Fruit fly (Drosophila melanogaster) whole organism, wandering third instar larva: ENCODE results near the gene CG5214.

Experiments used
- Abd-B ChIP-seq: fragments of >200 bp; optimal IDR thresholded peaks from 2 replicates; lab custom pipeline; 2017; ENCODE audit warnings: missing biosample characterization, missing genetic modification characterization
- CG32264 ChIP-seq: fragments of 200-800 bp; sonication (Bioruptor generic); optimal IDR thresholded peaks from 2 replicates; lab custom pipeline; 2016; ENCODE audit warnings: missing biosample characterization, missing genetic modification characterization
- CG9705 ChIP-seq: fragments of 200-800 bp; sonication (Bioruptor generic); optimal IDR thresholded peaks from 2 replicates; lab custom pipeline; 2018; ENCODE audit warnings: missing biosample characterization, mild to moderate bottlenecking, missing genetic modification characterization
- Dfd ChIP-seq: fragments of >200 bp; optimal IDR thresholded peaks from 2 replicates; lab custom pipeline; 2017; ENCODE audit warnings: missing biosample characterization, missing genetic modification characterization
- GATAd ChIP-seq: sonication (Bioruptor generic); optimal IDR thresholded peaks from 2 replicates; lab custom pipeline; 2016; ENCODE audit warnings: missing biosample characterization, missing genetic modification characterization
- HLH106 ChIP-seq: fragments of 200-800 bp; optimal IDR thresholded peaks from 3 replicates; lab custom pipeline; 2019; ENCODE audit warnings: missing biosample characterization, mild to moderate bottlenecking, missing genetic modification characterization, moderate library complexity
- Hnf4 ChIP-seq: fragments of 200-800 bp; sonication (Bioruptor generic); optimal IDR thresholded peaks from 2 replicates; lab custom pipeline; 2016; ENCODE audit warnings: missing biosample characterization, mild to moderate bottlenecking, missing genetic modification characterization
- Hr78 ChIP-seq: fragments of >200 bp; optimal IDR thresholded peaks from 2 replicates; lab custom pipeline; 2017; ENCODE audit warnings: missing biosample characterization, missing genetic modification characterization
- Hr83 ChIP-seq: fragments of 200-300 bp; sonication (Bioruptor generic); optimal IDR thresholded peaks from 2 replicates; lab custom pipeline; 2016; ENCODE audit warnings: missing biosample characterization, mild to moderate bottlenecking, missing genetic modification characterization, moderate library complexity; ENCODE audit not compliant: poor library complexity, severe bottlenecking
- Jra ChIP-seq: sonication (Bioruptor generic); optimal IDR thresholded peaks from 2 replicates; lab custom pipeline; 2016; ENCODE audit warnings: missing biosample characterization, missing genetic modification characterization
- Mio ChIP-seq: sonication (Bioruptor generic); optimal IDR thresholded peaks from 2 replicates; lab custom pipeline; 2016; ENCODE audit warnings: missing biosample characterization, missing genetic modification characterization
- Myc ChIP-seq: fragments of >200 bp; optimal IDR thresholded peaks from 2 replicates; lab custom pipeline; 2017
- N ChIP-seq: fragments of >200 bp; optimal IDR thresholded peaks from 2 replicates; lab custom pipeline; 2018; ENCODE audit warnings: missing biosample characterization, missing external identifiers, missing genetic modification characterization
- OdsH ChIP-seq: fragments of 200-800 bp; sonication (Bioruptor generic); optimal IDR thresholded peaks from 2 replicates; lab custom pipeline; 2016; ENCODE audit warnings: missing biosample characterization, mild to moderate bottlenecking, missing genetic modification characterization
- Rel ChIP-seq, 2 experiments: fragments of 200-800 bp; sonication (Bioruptor generic) in 1 of 2; optimal IDR thresholded peaks; 2 replicates in 1 of 2; 3 replicates in 1 of 2; lab custom pipeline; 2016 to 2019; ENCODE audit warnings: mild to moderate bottlenecking in 2 of 2, missing biosample characterization in 2 of 2, missing genetic modification characterization in 2 of 2, moderate library complexity in 1 of 2
- Sp1 ChIP-seq: fragments of 200-800 bp; sonication (Bioruptor generic); optimal IDR thresholded peaks from 3 replicates; lab custom pipeline; 2019; ENCODE audit warnings: missing biosample characterization, mild to moderate bottlenecking, missing genetic modification characterization, moderate library complexity
- Vsx2 ChIP-seq: fragments of 200-300, 225-300 bp; sonication (Bioruptor generic); optimal IDR thresholded peaks from 2 replicates; lab custom pipeline; 2018; ENCODE audit warnings: missing biosample characterization, missing genetic modification characterization; ENCODE audit not compliant: partially characterized antibody
- br ChIP-seq: fragments of 200-800 bp; sonication (Bioruptor generic); optimal IDR thresholded peaks from 2 replicates; lab custom pipeline; 2016; ENCODE audit warnings: missing biosample characterization, missing genetic modification characterization
- brk ChIP-seq: fragments of 200-800 bp; sonication (Bioruptor generic); optimal IDR thresholded peaks from 2 replicates; lab custom pipeline; 2016; ENCODE audit warnings: missing biosample characterization, mild to moderate bottlenecking, missing genetic modification characterization
- dl ChIP-seq, 2 experiments: fragments of 175-275, 200-275 bp in 1 of 2; fragments of 200-275 bp in 1 of 2; sonication (Bioruptor generic); optimal IDR thresholded peaks; lab custom pipeline; 2018; ENCODE audit warnings: mild to moderate bottlenecking in 2 of 2, missing biosample characterization in 2 of 2, missing genetic modification characterization in 2 of 2, moderate library complexity in 2 of 2; ENCODE audit not compliant: partially characterized antibody in 2 of 2, insufficient read depth in 1 of 2
- dmrt93B ChIP-seq: fragments of 200-800 bp; sonication (Bioruptor generic); optimal IDR thresholded peaks from 2 replicates; lab custom pipeline; 2018; ENCODE audit warnings: missing biosample characterization, mild to moderate bottlenecking, missing genetic modification characterization
- ey ChIP-seq: fragments of 200-800 bp; sonication (Bioruptor generic); optimal IDR thresholded peaks from 2 replicates; lab custom pipeline; 2016; ENCODE audit warnings: missing biosample characterization, missing genetic modification characterization
- foxo ChIP-seq, 2 experiments: fragments of 200-800 bp; sonication (Bioruptor generic); optimal IDR thresholded peaks; 2 replicates in 1 of 2; 3 replicates in 1 of 2; lab custom pipeline; 2016 to 2017; ENCODE audit warnings: missing biosample characterization in 2 of 2, missing genetic modification characterization in 2 of 2
- fru ChIP-seq: fragments of 200-800 bp; sonication (Bioruptor generic); optimal IDR thresholded peaks from 3 replicates; lab custom pipeline; 2016; ENCODE audit warnings: missing biosample characterization, mild to moderate bottlenecking, missing genetic modification characterization
- h ChIP-seq: fragments of 200-800 bp; sonication (Bioruptor generic); optimal IDR thresholded peaks from 3 replicates; lab custom pipeline; 2016; ENCODE audit warnings: missing biosample characterization, mild to moderate bottlenecking, missing genetic modification characterization
- lola ChIP-seq: fragments of >200 bp; optimal IDR thresholded peaks from 2 replicates; lab custom pipeline; 2017; ENCODE audit warnings: missing biosample characterization, missing genetic modification characterization
- psq ChIP-seq: fragments of 200-800 bp; sonication (Bioruptor generic); optimal IDR thresholded peaks from 3 replicates; lab custom pipeline; 2017; ENCODE audit warnings: missing biosample characterization, mild to moderate bottlenecking, missing genetic modification characterization, moderate library complexity
- rgr ChIP-seq: fragments of 200-800 bp; sonication (Bioruptor generic); optimal IDR thresholded peaks from 3 replicates; lab custom pipeline; 2016; ENCODE audit warnings: missing biosample characterization, mild to moderate bottlenecking, missing genetic modification characterization
- sage ChIP-seq: fragments of 200-800 bp; sonication (Bioruptor generic); optimal IDR thresholded peaks from 2 replicates; lab custom pipeline; 2016; ENCODE audit warnings: missing biosample characterization, mild to moderate bottlenecking, missing genetic modification characterization
- sv ChIP-seq: fragments of 200-800 bp; sonication (Bioruptor generic); optimal IDR thresholded peaks from 3 replicates; lab custom pipeline; 2016; ENCODE audit warnings: missing biosample characterization, missing genetic modification characterization
- tai ChIP-seq: sonication (Bioruptor generic); optimal IDR thresholded peaks from 2 replicates; lab custom pipeline; 2016; ENCODE audit warnings: missing biosample characterization, missing genetic modification characterization
- usp ChIP-seq: fragments of >200 bp; optimal IDR thresholded peaks from 2 replicates; lab custom pipeline; 2017; ENCODE audit warnings: missing biosample characterization, missing genetic modification characterization
- woc ChIP-seq: sonication (Bioruptor generic); optimal IDR thresholded peaks from 2 replicates; lab custom pipeline; 2016; ENCODE audit warnings: missing biosample characterization, mild to moderate bottlenecking, missing genetic modification characterization

Gene CG5214

dm6 chr3R:11211291-11212061 lies 32.6 kb upstream of the CG5214 start:
- TF ChIP-seq Hr78 (GFP tag; lab: Kevin White, UChicago) = no peak
- TF ChIP-seq sv = peak; percentile 55
- peak; percentile 63 for TF ChIP-seq psq (GFP tag; lab: Kevin White, UChicago)
- no peak for TF ChIP-seq Abd-B
- TF ChIP-seq lola = no peak
- TF ChIP-seq rgr (GFP tag; lab: Kevin White, UChicago) = peak; percentile 77
- TF ChIP-seq usp (GFP tag; lab: Kevin White, UChicago) = no peak
- TF ChIP-seq HLH106 (tag; lab: Kevin White, UChicago) = peak; percentile 73
- TF ChIP-seq CG32264 = no peak
- peak; percentile 74 for TF ChIP-seq h (GFP tag; lab: Kevin White, UChicago)
- peak in 1 of 2 experiments; percentile 80 for TF ChIP-seq foxo (GFP tag; optimal IDR thresholded peaks at IDR 0.05; lab: Kevin White, UChicago)
- TF ChIP-seq Myc (lab: Kevin White, UChicago) = peak; percentile 71
- TF ChIP-seq dmrt93B (GFP tag; lab: Kevin White, UChicago) = peak; percentile 41
- TF ChIP-seq CG9705 (GFP tag; lab: Kevin White, UChicago) = peak; percentile 40
- TF ChIP-seq Dfd (GFP tag; lab: Kevin White, UChicago) = no peak
- TF ChIP-seq br = peak; percentile 36
- TF ChIP-seq dl (GFP tag; optimal IDR thresholded peaks at IDR 0.05; lab: Kevin White, UChicago; ENCODE audit: insufficient read depth in 1 of 2, partially characterized antibody in 2 of 2) = peak in 1 of 2 experiments; percentile 4
- no peak for TF ChIP-seq Mio (GFP tag; lab: Kevin White, UChicago)
- TF ChIP-seq Hr83 = peak; percentile 66
- peak; percentile 62 for TF ChIP-seq OdsH (GFP tag; lab: Kevin White, UChicago)
- TF ChIP-seq Rel (GFP tag; optimal IDR thresholded peaks at IDR 0.05; lab: Kevin White, UChicago) = no peak
- peak; percentile 64 for TF ChIP-seq Rel (tag; optimal IDR thresholded peaks at IDR 0.05; lab: Kevin White, UChicago)
- peak; percentile 65 for TF ChIP-seq ey (GFP tag; lab: Kevin White, UChicago)
- peak; percentile 88 for TF ChIP-seq Jra (GFP tag; lab: Kevin White, UChicago)
- peak; percentile 82 for TF ChIP-seq woc (GFP tag; lab: Kevin White, UChicago)
- TF ChIP-seq Hnf4 (GFP tag; lab: Kevin White, UChicago) = peak; percentile 61
- TF ChIP-seq tai (GFP tag; lab: Kevin White, UChicago) = no peak
- TF ChIP-seq GATAd (GFP tag; lab: Kevin White, UChicago) = no peak
- no peak for TF ChIP-seq brk (GFP tag; lab: Kevin White, UChicago)
- TF ChIP-seq Sp1 = peak; percentile 59
- TF ChIP-seq fru = peak; percentile 60
- no peak for TF ChIP-seq Vsx2 (GFP tag; lab: Kevin White, UChicago)

dm6 chr3R:11214449-11214950 lies 29.6 kb upstream of the CG5214 start, which contains the start of gene ZnT86D:
Gene ZnT86D (minus strand): TSS chr3R:11214539.
- TF ChIP-seq psq (GFP tag; lab: Kevin White, UChicago) = peak; percentile 78
- TF ChIP-seq Hnf4 (GFP tag; lab: Kevin White, UChicago) = peak; percentile 44
- TF ChIP-seq CG32264 = peak; percentile 30
- peak in 1 of 2 experiments; percentile 64 for TF ChIP-seq foxo (GFP tag; optimal IDR thresholded peaks at IDR 0.05; lab: Kevin White, UChicago)
- peak; percentile 39 for TF ChIP-seq dmrt93B (GFP tag; lab: Kevin White, UChicago)
- TF ChIP-seq Sp1 = peak; percentile 81
- TF ChIP-seq OdsH (GFP tag; lab: Kevin White, UChicago) = peak; percentile 33
- TF ChIP-seq usp (GFP tag; lab: Kevin White, UChicago) = no peak
- TF ChIP-seq woc (GFP tag; lab: Kevin White, UChicago) = peak; percentile 96
- peak; percentile 73 for TF ChIP-seq h (GFP tag; lab: Kevin White, UChicago)
- TF ChIP-seq Myc (lab: Kevin White, UChicago) = peak; percentile 58
- no peak for TF ChIP-seq tai (GFP tag; lab: Kevin White, UChicago)
- peak; percentile 22 for TF ChIP-seq Jra (GFP tag; lab: Kevin White, UChicago)
- TF ChIP-seq fru = peak; percentile 86
- TF ChIP-seq dl (GFP tag; optimal IDR thresholded peaks at IDR 0.05; lab: Kevin White, UChicago; ENCODE audit: insufficient read depth in 1 of 2, partially characterized antibody in 2 of 2) = no peak
- TF ChIP-seq Vsx2 (GFP tag; lab: Kevin White, UChicago) = no peak
- TF ChIP-seq ey (GFP tag; lab: Kevin White, UChicago) = peak; percentile 61
- peak; percentile 59 for TF ChIP-seq CG9705 (GFP tag; lab: Kevin White, UChicago)
- peak; percentile 75 for TF ChIP-seq br
- no peak for TF ChIP-seq sage (GFP tag; lab: Kevin White, UChicago)
- no peak for TF ChIP-seq Rel (GFP tag; optimal IDR thresholded peaks at IDR 0.05; lab: Kevin White, UChicago)
- TF ChIP-seq Rel (tag; optimal IDR thresholded peaks at IDR 0.05; lab: Kevin White, UChicago) = peak; percentile 44
- no peak for TF ChIP-seq Dfd (GFP tag; lab: Kevin White, UChicago)
- TF ChIP-seq rgr (GFP tag; lab: Kevin White, UChicago) = peak; percentile 63
- TF ChIP-seq lola = no peak
- TF ChIP-seq HLH106 (tag; lab: Kevin White, UChicago) = peak; percentile 84
- no peak for TF ChIP-seq brk (GFP tag; lab: Kevin White, UChicago)
- peak; percentile 39 for TF ChIP-seq Hr83
- TF ChIP-seq N = no peak
- TF ChIP-seq GATAd (GFP tag; lab: Kevin White, UChicago) = no peak
